Worm (Caenorhabditis elegans): ENCODE measurements around the gene eat-17.

ce11 chrX:16384010-16384409, 32.6 kb downstream of the eat-17 start:
- TF ChIP-seq nfya-1 (tag; optimal IDR thresholded peaks at IDR 0.05; ENCODE audit: borderline replicate concordance, insufficient read depth) = no peak
- no peak for TF ChIP-seq rpc-1 (optimal IDR thresholded peaks at IDR 0.05)
- TF ChIP-seq rpc-1 (tag; optimal IDR thresholded peaks at IDR 0.05) = no peak
- no peak for TF ChIP-seq zim-3 (tag; optimal IDR thresholded peaks at IDR 0.05)
- TF ChIP-seq let-526 (GFP tag; IDR thresholded peaks at IDR 0.05) = no peak
- TF ChIP-seq F49E8.2 (tag; optimal IDR thresholded peaks at IDR 0.05; ENCODE audit: insufficient read depth) = no peak
- TF ChIP-seq efl-1 (GFP tag; optimal IDR thresholded peaks at IDR 0.05) = no peak
- no peak for TF ChIP-seq hsf-1 (GFP tag; IDR thresholded peaks at IDR 0.05)
- no peak for TF ChIP-seq madf-8 (GFP tag; conservative IDR thresholded peaks at IDR 0.05)
- TF ChIP-seq F37B4.10 (GFP tag; IDR thresholded peaks at IDR 0.05) = no peak
- TF ChIP-seq unc-62 (GFP tag; optimal IDR thresholded peaks at IDR 0.05) = no peak
